Worm (Caenorhabditis elegans) whole organism, L1 larva: ENCODE data around the gene Y53F4B.27.

Experiments used
- C34B4.2 ChIP-seq: sonication (generic microtip); optimal IDR thresholded peaks from 2 replicates; lab custom pipeline; 2017; ENCODE audit warnings: mild to moderate bottlenecking, missing genetic modification characterization, missing compliant biosample characterization
- aha-1 ChIP-seq: fragments of 150-350 bp; optimal IDR thresholded peaks from 2 replicates; lab custom pipeline; 2014; ENCODE audit warnings: missing biosample characterization, missing genetic modification characterization
- ama-1 ChIP-seq: fragments of 150-350 bp; optimal IDR thresholded peaks from 2 replicates; lab custom pipeline; 2014
- ceh-90 ChIP-seq: sonication (generic microtip); optimal IDR thresholded peaks from 2 replicates; lab custom pipeline; 2016; ENCODE audit warnings: missing genetic modification characterization, missing compliant biosample characterization
- elt-2 ChIP-seq: sonication (generic microtip); optimal IDR thresholded peaks from 2 replicates; lab custom pipeline; 2016; ENCODE audit warnings: missing genetic modification characterization, mild to moderate bottlenecking, inconsistent platforms, missing compliant biosample characterization, missing genetic modification reagents
- jun-1 ChIP-seq: fragments of 150-350 bp; optimal IDR thresholded peaks from 2 replicates; lab custom pipeline; 2014; ENCODE audit warnings: missing biosample characterization, missing genetic modification reagents, missing genetic modification characterization
- nhr-11 ChIP-seq: fragments of 150-350 bp; optimal IDR thresholded peaks from 2 replicates; lab custom pipeline; 2014; ENCODE audit warnings: missing biosample characterization, missing genetic modification characterization
- nhr-77 ChIP-seq: fragments of 150-350 bp; optimal IDR thresholded peaks from 2 replicates; lab custom pipeline; 2014; ENCODE audit warnings: missing biosample characterization, missing genetic modification characterization
- pqm-1 ChIP-seq: sonication (generic microtip); optimal IDR thresholded peaks from 3 replicates; lab custom pipeline; 2017; ENCODE audit warnings: missing biosample characterization, missing genetic modification characterization
- skn-1 ChIP-seq: fragments of 150-350 bp; optimal IDR thresholded peaks from 2 replicates; lab custom pipeline; 2014; ENCODE audit warnings: missing biosample characterization, missing genetic modification characterization
- unc-86 ChIP-seq: sonication (generic microtip); optimal IDR thresholded peaks from 2 replicates; lab custom pipeline; 2016; ENCODE audit warnings: missing genetic modification characterization, missing compliant biosample characterization
- ztf-4 ChIP-seq: fragments of 150-350 bp; optimal IDR thresholded peaks from 2 replicates; lab custom pipeline; 2014; ENCODE audit warnings: missing biosample characterization, missing genetic modification characterization

DNA sequence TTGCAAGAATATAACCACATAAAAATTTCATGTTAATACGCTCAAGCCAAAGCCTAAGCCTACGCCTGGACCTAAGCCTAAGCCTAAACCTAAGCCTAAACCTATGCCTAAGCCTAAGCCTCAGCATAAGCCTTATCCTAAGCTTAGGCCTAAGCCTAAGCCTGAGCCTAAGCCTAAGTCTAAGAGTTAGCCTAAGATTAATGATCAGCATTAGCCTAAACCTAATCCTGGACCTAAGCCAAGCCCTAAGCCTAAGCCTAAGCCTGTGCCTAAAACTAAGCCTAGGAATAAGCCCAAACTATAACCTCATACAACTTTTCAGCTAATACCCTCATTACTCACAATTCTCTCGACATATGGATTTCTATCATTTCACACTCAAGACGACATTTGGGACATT is 12.7 kb downstream of the Y53F4B.27 start:
- no peak for TF ChIP-seq pqm-1 (tag; lab: Kevin White, UChicago)
- no peak for TF ChIP-seq skn-1 (tag; lab: Kevin White, UChicago)
- no peak for TF ChIP-seq unc-86
- TF ChIP-seq ama-1 (lab: Kevin White, UChicago): no peak
- TF ChIP-seq aha-1 (tag; lab: Kevin White, UChicago): no peak
- TF ChIP-seq C34B4.2 (tag; lab: Kevin White, UChicago): no peak
- no peak for TF ChIP-seq nhr-77 (tag; lab: Kevin White, UChicago)
- TF ChIP-seq ztf-4: no peak
- no peak for TF ChIP-seq elt-2
- no peak for TF ChIP-seq ceh-90 (tag; lab: Kevin White, UChicago)
- no peak for TF ChIP-seq jun-1
- no peak for TF ChIP-seq nhr-11 (tag; lab: Kevin White, UChicago)
